Fruit fly (Drosophila melanogaster): ENCODE measurements around the gene HDAC6.

The HDAC6 gene

DNA sequence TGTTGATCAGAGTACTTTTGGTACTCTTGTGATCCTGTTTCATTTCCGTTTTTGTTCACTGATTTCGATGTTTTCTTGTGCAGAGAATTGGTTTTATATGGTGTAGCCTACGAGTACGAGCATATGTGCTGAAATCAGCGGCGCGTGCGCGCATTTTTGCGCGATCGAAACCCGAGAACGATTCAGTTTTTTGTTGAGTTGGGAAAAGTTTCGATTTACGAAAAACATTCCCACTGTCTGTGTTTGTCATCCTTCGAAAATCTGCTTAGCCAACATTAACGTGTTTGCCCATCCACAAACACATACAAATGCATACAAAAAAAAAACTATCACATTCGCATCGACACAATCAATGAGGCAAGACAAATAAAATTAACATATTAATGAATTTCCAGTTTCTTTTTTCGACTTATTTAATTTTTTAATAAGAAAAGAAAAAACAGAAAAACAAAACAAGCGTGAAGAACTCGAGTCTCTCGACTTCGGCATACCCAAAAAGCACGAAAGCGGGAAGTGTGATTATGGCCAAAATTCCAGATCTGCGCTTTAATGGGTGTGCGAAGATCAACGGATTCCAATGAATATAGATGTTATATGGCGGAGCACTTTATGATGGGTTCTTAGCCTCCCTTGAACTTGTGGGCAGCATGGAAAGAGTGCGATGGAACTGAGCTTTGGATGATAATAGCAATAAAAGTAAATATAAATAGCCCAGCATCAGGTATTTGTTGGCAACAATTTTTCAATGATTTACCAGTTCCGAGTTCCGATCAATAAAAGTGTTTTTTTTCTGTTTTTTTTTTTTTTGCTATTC is 33.0 kb upstream of the HDAC6 start:
- peak; percentile 92 for TF ChIP-seq tj (GFP tag; optimal IDR thresholded peaks at IDR 0.05)
- no peak for TF ChIP-seq CG7101 (tag; optimal IDR thresholded peaks at IDR 0.05)

DNA sequence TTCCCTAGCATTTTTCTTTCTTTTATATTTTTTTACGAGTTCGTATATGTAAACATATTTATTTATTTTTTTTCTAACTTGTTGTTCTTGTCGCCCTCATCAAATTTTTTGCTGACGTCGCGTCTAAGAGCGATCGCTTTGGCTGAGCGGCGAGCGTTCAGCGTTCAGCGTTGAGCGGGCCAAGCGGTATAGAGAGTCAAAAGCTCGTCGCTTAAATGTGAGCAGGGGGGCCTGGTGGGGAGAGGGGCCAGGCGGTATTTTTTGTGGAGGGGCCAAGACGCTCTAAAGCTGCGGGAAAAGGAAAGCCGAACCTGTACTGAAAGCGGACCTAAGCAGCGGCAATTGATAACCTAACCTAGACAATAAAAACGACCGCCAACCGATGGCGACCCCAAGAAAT is 31.9 kb upstream of the HDAC6 start:
- TF ChIP-seq cnc (optimal IDR thresholded peaks at IDR 0.05) (no peak), CG1620 (GFP tag; optimal IDR thresholded peaks at IDR 0.05) (no peak), Clk (GFP tag; optimal IDR thresholded peaks at IDR 0.05) (no peak), CG14711 (tag; optimal IDR thresholded peaks at IDR 0.05) (peak; percentile 22), CG33017 (tag; optimal IDR thresholded peaks at IDR 0.05) (no peak), tj (GFP tag; optimal IDR thresholded peaks at IDR 0.05) (peak; percentile 97), CG7101 (tag; optimal IDR thresholded peaks at IDR 0.05) (peak; percentile 32), CG5204 (GFP tag; optimal IDR thresholded peaks at IDR 0.05) (no peak), CG12768 (GFP tag; optimal IDR thresholded peaks at IDR 0.05) (peak; percentile 29), pad (GFP tag; optimal IDR thresholded peaks at IDR 0.05) (peak; percentile 80), Mnt (GFP tag; optimal IDR thresholded peaks at IDR 0.05) (peak; percentile 19), toe (GFP tag; optimal IDR thresholded peaks at IDR 0.05) (no peak), CG11617 (GFP tag; optimal IDR thresholded peaks at IDR 0.05) (no peak), bab1 (GFP tag; optimal IDR thresholded peaks at IDR 0.05) (no peak), ovo (GFP tag; optimal IDR thresholded peaks at IDR 0.05) (no peak)

DNA sequence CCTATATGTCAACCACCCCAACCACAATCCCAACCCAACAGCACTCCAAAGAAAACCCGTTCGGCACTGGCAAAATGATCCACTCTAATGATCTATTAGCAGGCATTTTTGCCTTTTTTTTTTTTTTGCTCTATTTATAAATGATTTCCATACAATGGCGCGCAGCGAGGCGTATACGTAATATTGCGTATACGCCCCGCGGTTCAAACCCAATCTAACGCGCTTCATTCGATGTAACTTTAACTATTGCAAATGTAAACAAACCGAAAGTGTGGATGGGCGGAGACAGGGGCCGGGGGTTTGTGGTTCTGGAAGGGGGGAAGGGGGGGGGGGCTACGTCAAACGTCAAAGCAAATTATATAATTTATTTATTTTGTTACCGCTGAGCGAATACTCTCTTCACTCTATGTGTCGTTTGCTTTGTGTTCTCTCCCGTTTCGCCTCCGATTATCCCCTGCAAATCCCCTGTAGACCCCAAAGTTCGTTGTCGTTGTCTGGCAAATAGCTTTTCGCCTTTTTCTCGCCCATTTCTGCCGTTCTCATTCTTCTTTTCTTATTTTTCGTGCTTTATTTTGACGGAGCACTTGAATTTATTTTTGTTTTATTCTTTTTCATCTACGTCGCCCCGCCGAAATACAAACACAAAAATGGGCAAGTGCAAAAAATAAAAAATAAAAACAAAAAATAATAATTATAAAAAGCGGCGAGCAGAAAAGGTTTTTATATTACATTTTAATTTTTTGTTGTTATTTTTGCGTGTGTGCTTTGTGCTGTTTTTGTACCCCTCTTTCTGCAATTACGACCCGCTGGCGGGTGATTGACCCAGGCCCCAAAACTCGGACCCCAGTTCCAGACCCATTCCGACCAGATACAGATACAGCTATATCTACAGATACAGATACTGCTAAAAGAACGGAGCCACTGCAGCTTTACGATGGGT is 29.7 kb upstream of the HDAC6 start:
- peak; percentile 47 for TF ChIP-seq tj (GFP tag; optimal IDR thresholded peaks at IDR 0.05)
- TF ChIP-seq CG7101 (tag; optimal IDR thresholded peaks at IDR 0.05), result peak; percentile 30
- TF ChIP-seq toe (GFP tag; optimal IDR thresholded peaks at IDR 0.05), result no peak
- peak; percentile 47 for TF ChIP-seq CG12768 (GFP tag; optimal IDR thresholded peaks at IDR 0.05)
- TF ChIP-seq pad (GFP tag; optimal IDR thresholded peaks at IDR 0.05), result peak; percentile 45
- TF ChIP-seq CG33017 (tag; optimal IDR thresholded peaks at IDR 0.05), result peak; percentile 34
- TF ChIP-seq kay (GFP tag; ENCODE audit: borderline replicate concordance), result peak; percentile 55
- TF ChIP-seq cnc (optimal IDR thresholded peaks at IDR 0.05), result no peak
- peak; percentile 71 for TF ChIP-seq cic (GFP tag; optimal IDR thresholded peaks at IDR 0.05)
- no peak for TF ChIP-seq Crg-1 (GFP tag; optimal IDR thresholded peaks at IDR 0.05)
- TF ChIP-seq Clk (GFP tag; optimal IDR thresholded peaks at IDR 0.05), result no peak
- no peak for TF ChIP-seq CG5204 (GFP tag; optimal IDR thresholded peaks at IDR 0.05)
- TF ChIP-seq Hr96 (GFP tag; optimal IDR thresholded peaks at IDR 0.05), result no peak
- no peak for TF ChIP-seq CG11617 (GFP tag; optimal IDR thresholded peaks at IDR 0.05)
- no peak for TF ChIP-seq CG1620 (GFP tag; optimal IDR thresholded peaks at IDR 0.05)
- TF ChIP-seq CG14711 (tag; optimal IDR thresholded peaks at IDR 0.05), result no peak
- TF ChIP-seq ovo (GFP tag; optimal IDR thresholded peaks at IDR 0.05), result peak; percentile 21
- TF ChIP-seq CG7045 (GFP tag; optimal IDR thresholded peaks at IDR 0.05), result no peak
- no peak for TF ChIP-seq Mnt (GFP tag; optimal IDR thresholded peaks at IDR 0.05)
- peak; percentile 31 for TF ChIP-seq bab1 (GFP tag; optimal IDR thresholded peaks at IDR 0.05)

DNA sequence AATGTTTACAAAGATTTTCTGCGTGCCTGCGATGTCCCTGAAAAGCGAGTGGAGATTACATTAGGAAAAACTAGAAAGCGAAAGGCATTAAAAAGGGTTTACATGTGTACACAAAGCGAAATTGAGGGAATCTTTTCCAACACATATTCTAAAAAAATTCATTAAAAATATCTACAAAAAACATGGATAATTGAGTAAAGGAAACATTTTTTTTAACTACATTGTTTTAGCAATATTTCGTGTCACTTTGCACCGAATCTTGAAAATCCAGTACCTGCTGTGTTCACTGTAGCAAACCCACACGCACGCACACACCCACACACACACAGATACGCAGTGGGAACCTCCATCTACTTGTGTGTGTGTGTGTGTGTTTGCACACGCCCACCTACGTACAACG is 28.9 kb upstream of the HDAC6 start:
- no peak for TF ChIP-seq tj (GFP tag; optimal IDR thresholded peaks at IDR 0.05)
- TF ChIP-seq toe (GFP tag; optimal IDR thresholded peaks at IDR 0.05), result no peak
- TF ChIP-seq bab1 (GFP tag; optimal IDR thresholded peaks at IDR 0.05), result no peak
- TF ChIP-seq Clk (GFP tag; optimal IDR thresholded peaks at IDR 0.05), result no peak
- TF ChIP-seq CG7101 (tag; optimal IDR thresholded peaks at IDR 0.05), result no peak
- TF ChIP-seq CG5204 (GFP tag; optimal IDR thresholded peaks at IDR 0.05), result no peak
- TF ChIP-seq CG14711 (tag; optimal IDR thresholded peaks at IDR 0.05), result no peak
- TF ChIP-seq ovo (GFP tag; optimal IDR thresholded peaks at IDR 0.05), result no peak
- no peak for TF ChIP-seq CG33017 (tag; optimal IDR thresholded peaks at IDR 0.05)
- TF ChIP-seq kay (GFP tag; ENCODE audit: borderline replicate concordance), result no peak

DNA sequence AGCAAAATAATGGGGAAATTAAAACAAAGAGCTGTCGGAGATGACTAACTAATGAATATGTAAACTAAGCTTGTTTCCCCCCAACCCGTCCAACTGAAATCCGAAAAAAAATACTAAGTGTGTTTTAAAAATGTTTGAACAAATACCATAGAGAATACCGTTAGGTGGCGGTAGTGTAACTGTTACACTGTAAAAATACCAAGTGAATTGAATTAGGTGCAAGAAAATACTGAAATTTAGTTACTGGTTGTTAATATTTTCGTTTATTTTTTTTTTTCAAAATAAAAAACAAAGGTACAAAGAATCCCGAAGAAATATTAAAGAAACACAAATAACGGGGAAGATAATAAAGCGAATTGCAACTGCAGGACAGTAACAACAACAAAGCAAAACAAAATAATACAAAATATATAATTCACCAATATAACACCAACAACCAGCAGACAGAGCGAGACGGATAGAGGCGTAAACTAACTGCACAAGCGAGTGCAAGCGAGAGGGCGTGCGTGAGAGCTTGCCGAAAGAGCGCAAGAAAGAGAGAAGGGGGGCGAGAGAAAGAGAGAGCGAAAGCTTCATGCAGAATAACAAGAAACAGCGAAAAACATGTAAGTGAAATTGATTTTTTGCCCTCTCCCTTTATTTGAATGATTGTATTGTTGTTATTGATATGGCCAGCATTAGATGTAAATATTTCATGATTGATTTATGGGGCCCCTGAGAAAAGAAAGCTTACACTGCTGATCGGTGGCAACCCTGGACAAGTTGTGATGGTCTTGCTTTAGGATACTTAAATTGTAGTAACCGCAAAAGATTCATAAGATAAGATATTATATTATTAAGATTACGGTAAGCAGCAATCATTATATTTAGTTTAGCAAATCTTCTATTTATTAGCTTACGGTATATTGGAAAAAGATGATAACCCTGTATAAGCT is 26.9 kb upstream of the HDAC6 start:
- peak; percentile 68 for TF ChIP-seq ovo (GFP tag; optimal IDR thresholded peaks at IDR 0.05)
- TF ChIP-seq bab1 (GFP tag; optimal IDR thresholded peaks at IDR 0.05), result peak; percentile 21
- TF ChIP-seq CG11617 (GFP tag; optimal IDR thresholded peaks at IDR 0.05), result peak; percentile 24
- TF ChIP-seq pad (GFP tag; optimal IDR thresholded peaks at IDR 0.05), result peak; percentile 53
- TF ChIP-seq CG7101 (tag; optimal IDR thresholded peaks at IDR 0.05), result peak; percentile 11
- TF ChIP-seq Mnt (GFP tag; optimal IDR thresholded peaks at IDR 0.05), result peak; percentile 43
- TF ChIP-seq CG14711 (tag; optimal IDR thresholded peaks at IDR 0.05), result peak; percentile 68
- no peak for TF ChIP-seq CG7045 (GFP tag; optimal IDR thresholded peaks at IDR 0.05)
- TF ChIP-seq cnc (optimal IDR thresholded peaks at IDR 0.05), result no peak
- TF ChIP-seq CG5204 (GFP tag; optimal IDR thresholded peaks at IDR 0.05), result no peak
- TF ChIP-seq CG1620 (GFP tag; optimal IDR thresholded peaks at IDR 0.05), result no peak
- TF ChIP-seq kay (GFP tag; ENCODE audit: borderline replicate concordance), result peak; percentile 49
- TF ChIP-seq Hr96 (GFP tag; optimal IDR thresholded peaks at IDR 0.05), result no peak
- peak; percentile 62 for TF ChIP-seq tj (GFP tag; optimal IDR thresholded peaks at IDR 0.05)
- TF ChIP-seq CG33017 (tag; optimal IDR thresholded peaks at IDR 0.05), result no peak
- TF ChIP-seq Clk (GFP tag; optimal IDR thresholded peaks at IDR 0.05), result no peak
- TF ChIP-seq cic (GFP tag; optimal IDR thresholded peaks at IDR 0.05), result no peak

All from whole organism, adult.